Worm (Caenorhabditis elegans) whole organism, late embryonic: ENCODE data around the gene tag-297.
A peak's percentile ranks its signal among the peaks of the same experiment; 100 is the strongest.

ENCODE experiments used
- C38D4.7 ChIP-seq: fragments of 200-800 bp; sonication (Bioruptor generic); optimal IDR thresholded peaks from 2 replicates; lab custom pipeline; 2018; ENCODE audit warnings: mild to moderate bottlenecking, missing genetic modification characterization, moderate library complexity, missing compliant biosample characterization
- F13H6.1 ChIP-seq: sonication (generic microtip); optimal IDR thresholded peaks from 2 replicates; lab custom pipeline; 2016; ENCODE audit warnings: missing genetic modification characterization, missing compliant biosample characterization
- K02D7.2 ChIP-seq: sonication (generic microtip); optimal IDR thresholded peaks from 2 replicates; lab custom pipeline; 2017; ENCODE audit warnings: mild to moderate bottlenecking, missing genetic modification characterization, missing compliant biosample characterization
- K09A11.1 ChIP-seq: sonication (generic microtip); optimal IDR thresholded peaks from 2 replicates; lab custom pipeline; 2017; ENCODE audit warnings: antibody characterized with exemption, mild to moderate bottlenecking, missing genetic modification characterization, missing compliant biosample characterization; ENCODE audit not compliant: insufficient read depth
- T23F11.4 ChIP-seq: fragments of 200-800 bp; sonication (Bioruptor generic); optimal IDR thresholded peaks from 2 replicates; lab custom pipeline; 2018; ENCODE audit warnings: mild to moderate bottlenecking, missing genetic modification characterization, missing compliant biosample characterization
- ama-1 ChIP-seq: fragments of 150-350 bp; optimal IDR thresholded peaks from 2 replicates; lab custom pipeline; 2014
- ceh-18 ChIP-seq: sonication (generic microtip); optimal IDR thresholded peaks from 2 replicates; lab custom pipeline; 2016; ENCODE audit warnings: missing genetic modification characterization, missing compliant biosample characterization
- ceh-19 ChIP-seq: fragments of 200-800 bp; sonication (Bioruptor generic); optimal IDR thresholded peaks from 2 replicates; lab custom pipeline; 2018; ENCODE audit warnings: mild to moderate bottlenecking, missing genetic modification characterization, missing compliant biosample characterization
- ceh-2 ChIP-seq: sonication (generic microtip); optimal IDR thresholded peaks from 2 replicates; lab custom pipeline; 2016; ENCODE audit warnings: missing genotype, missing genetic modification characterization, missing compliant biosample characterization
- ceh-22 ChIP-seq: sonication (generic microtip); optimal IDR thresholded peaks from 2 replicates; lab custom pipeline; 2017; ENCODE audit warnings: missing biosample characterization, missing genetic modification characterization
- ceh-24 ChIP-seq: sonication (generic microtip); optimal IDR thresholded peaks from 2 replicates; lab custom pipeline; 2016; ENCODE audit warnings: mild to moderate bottlenecking, missing genetic modification characterization, missing compliant biosample characterization
- ceh-30 ChIP-seq: fragments of 150-350 bp; optimal IDR thresholded peaks from 2 replicates; lab custom pipeline; 2014; ENCODE audit warnings: missing biosample characterization, missing genetic modification characterization
- ceh-31 ChIP-seq: sonication (generic microtip); optimal IDR thresholded peaks from 2 replicates; lab custom pipeline; 2016; ENCODE audit warnings: missing genetic modification characterization, missing compliant biosample characterization
- ceh-34 ChIP-seq: sonication (generic microtip); optimal IDR thresholded peaks from 2 replicates; lab custom pipeline; 2016; ENCODE audit warnings: mild to moderate bottlenecking, missing genetic modification characterization, missing compliant biosample characterization
- ceh-6 ChIP-seq: fragments of 200-800 bp; sonication (Bioruptor generic); optimal IDR thresholded peaks from 2 replicates; lab custom pipeline; 2018; ENCODE audit warnings: mild to moderate bottlenecking, missing genetic modification characterization, missing compliant biosample characterization
- che-1 ChIP-seq: sonication (generic microtip); optimal IDR thresholded peaks from 2 replicates; lab custom pipeline; 2016; ENCODE audit warnings: mild to moderate bottlenecking, missing genetic modification characterization, missing compliant biosample characterization
- elt-2 ChIP-seq: sonication (generic microtip); optimal IDR thresholded peaks from 2 replicates; lab custom pipeline; 2016; ENCODE audit warnings: missing genetic modification reagents, missing genetic modification characterization, missing compliant biosample characterization
- elt-4 ChIP-seq: sonication (generic microtip); optimal IDR thresholded peaks from 2 replicates; lab custom pipeline; 2016; ENCODE audit warnings: missing genetic modification characterization, missing compliant biosample characterization
- ets-4 ChIP-seq: sonication (generic microtip); optimal IDR thresholded peaks from 2 replicates; lab custom pipeline; 2016; ENCODE audit warnings: missing genetic modification characterization, missing compliant biosample characterization
- fkh-10 ChIP-seq: fragments of 150-350 bp; optimal IDR thresholded peaks from 2 replicates; lab custom pipeline; 2014; ENCODE audit warnings: missing biosample characterization, missing genetic modification reagents, missing genetic modification characterization
- hlh-13 ChIP-seq: fragments of 200-800 bp; sonication (Bioruptor generic); optimal IDR thresholded peaks from 2 replicates; lab custom pipeline; 2018; ENCODE audit warnings: mild to moderate bottlenecking, missing genetic modification characterization, missing compliant biosample characterization
- hlh-15 ChIP-seq: sonication (generic microtip); optimal IDR thresholded peaks from 2 replicates; lab custom pipeline; 2016; ENCODE audit warnings: missing genetic modification characterization, missing compliant biosample characterization
- hlh-6 ChIP-seq: sonication (generic microtip); optimal IDR thresholded peaks from 2 replicates; lab custom pipeline; 2016; ENCODE audit warnings: missing genotype, missing genetic modification characterization, missing compliant biosample characterization
- nfya-1 ChIP-seq: sonication (generic microtip); optimal IDR thresholded peaks from 2 replicates; lab custom pipeline; 2017; ENCODE audit warnings: missing genetic modification characterization, mild to moderate bottlenecking, missing compliant biosample characterization, antibody characterized with exemption, moderate library complexity
- nhr-11 ChIP-seq: fragments of 150-350 bp; optimal IDR thresholded peaks from 2 replicates; lab custom pipeline; 2014; ENCODE audit warnings: missing biosample characterization, missing genetic modification characterization
- nhr-232 ChIP-seq: sonication (generic microtip); optimal IDR thresholded peaks from 2 replicates; lab custom pipeline; 2016; ENCODE audit warnings: missing genetic modification characterization, missing compliant biosample characterization
- odd-2 ChIP-seq: sonication (generic microtip); optimal IDR thresholded peaks from 2 replicates; lab custom pipeline; 2017; ENCODE audit warnings: antibody characterized with exemption, mild to moderate bottlenecking, missing genetic modification characterization, missing compliant biosample characterization
- pax-1 ChIP-seq: fragments of 150-350 bp; optimal IDR thresholded peaks from 2 replicates; lab custom pipeline; 2014; ENCODE audit warnings: missing biosample characterization, missing genetic modification characterization
- pha-2 ChIP-seq: sonication (generic microtip); optimal IDR thresholded peaks from 2 replicates; lab custom pipeline; 2017; ENCODE audit warnings: mild to moderate bottlenecking, missing genetic modification characterization, missing compliant biosample characterization
- pha-4 ChIP-seq: fragments of 150-350 bp; optimal IDR thresholded peaks from 2 replicates; lab custom pipeline; 2018; ENCODE audit warnings: missing biosample characterization, missing genetic modification reagents, missing genetic modification characterization
- pqm-1 ChIP-seq: sonication (generic microtip); optimal IDR thresholded peaks from 2 replicates; lab custom pipeline; 2016; ENCODE audit warnings: missing genetic modification characterization, missing compliant biosample characterization
- pros-1 ChIP-seq: fragments of 150-350 bp; optimal IDR thresholded peaks from 2 replicates; lab custom pipeline; 2014; ENCODE audit warnings: missing biosample characterization, missing genetic modification reagents, missing genetic modification characterization
- sdc-2 ChIP-seq: sonication (generic microtip); optimal IDR thresholded peaks from 2 replicates; lab custom pipeline; 2016; ENCODE audit warnings: missing genotype, missing genetic modification characterization, missing compliant biosample characterization
- tbx-7 ChIP-seq: sonication (generic microtip); optimal IDR thresholded peaks from 2 replicates; lab custom pipeline; 2016; ENCODE audit warnings: missing genotype, missing genetic modification characterization, missing compliant biosample characterization
- ttx-3 ChIP-seq: sonication (generic microtip); optimal IDR thresholded peaks from 2 replicates; lab custom pipeline; 2016; ENCODE audit warnings: missing genetic modification reagents, missing genetic modification characterization, missing compliant biosample characterization
- unc-42 ChIP-seq: sonication (generic microtip); optimal IDR thresholded peaks from 2 replicates; lab custom pipeline; 2016; ENCODE audit warnings: missing genotype, missing genetic modification characterization, missing compliant biosample characterization
- unc-86 ChIP-seq: sonication (generic microtip); optimal IDR thresholded peaks from 2 replicates; lab custom pipeline; 2016; ENCODE audit warnings: missing genetic modification characterization, missing compliant biosample characterization
- zip-5 ChIP-seq: sonication (generic microtip); optimal IDR thresholded peaks from 2 replicates; lab custom pipeline; 2016; ENCODE audit warnings: missing genetic modification characterization, missing compliant biosample characterization
- ztf-16 ChIP-seq: sonication (generic microtip); optimal IDR thresholded peaks from 2 replicates; lab custom pipeline; 2017; ENCODE audit warnings: missing genetic modification characterization, missing compliant biosample characterization

Gene tag-297

DNA sequence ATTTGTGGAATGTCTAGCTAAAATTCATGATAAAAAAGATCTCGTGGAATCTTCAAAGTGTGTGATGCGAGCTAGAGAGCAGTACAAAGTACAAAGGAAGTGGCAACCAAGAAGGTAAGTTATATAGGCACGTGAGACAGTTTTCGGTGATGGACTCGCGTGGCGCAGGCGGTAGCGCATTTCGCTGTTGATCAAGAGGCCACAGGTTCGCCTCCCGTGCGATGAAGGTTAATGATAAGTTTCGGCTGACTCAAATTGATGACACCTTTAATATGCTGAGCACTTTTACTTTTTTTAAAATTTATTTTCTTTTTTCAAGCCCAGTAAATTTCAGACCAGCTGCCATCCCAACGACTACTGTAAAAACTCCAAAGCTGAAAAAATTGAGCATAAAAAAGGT is 10.5 kb upstream of the tag-297 start:
- TF ChIP-seq che-1 (tag; lab: Kevin White, UChicago) (no peak), ama-1 (lab: Kevin White, UChicago) (no peak), nfya-1 (tag; lab: Kevin White, UChicago) (no peak), ceh-31 (tag; lab: Kevin White, UChicago) (no peak), pha-4 (tag; lab: Kevin White, UChicago) (no peak), ceh-18 (tag; lab: Kevin White, UChicago) (no peak), ceh-30 (tag; lab: Kevin White, UChicago) (no peak), hlh-15 (tag; lab: Kevin White, UChicago) (no peak)

ce11 chrII:14618158-14618557 is 9.3 kb upstream of the tag-297 start:
- TF ChIP-seq nhr-232 (tag; lab: Kevin White, UChicago) = no peak
- TF ChIP-seq pha-4 (tag; lab: Kevin White, UChicago) = no peak
- no peak for TF ChIP-seq pax-1
- TF ChIP-seq ceh-19 = no peak
- no peak for TF ChIP-seq tbx-7 (tag; lab: Kevin White, UChicago)
- TF ChIP-seq ceh-2 (tag; lab: Kevin White, UChicago) = no peak
- no peak for TF ChIP-seq F13H6.1 (tag; lab: Kevin White, UChicago)
- no peak for TF ChIP-seq ceh-34 (tag; lab: Kevin White, UChicago)
- TF ChIP-seq nfya-1 (tag; lab: Kevin White, UChicago) = no peak
- no peak for TF ChIP-seq che-1 (tag; lab: Kevin White, UChicago)
- TF ChIP-seq elt-2 (tag; lab: Kevin White, UChicago) = no peak
- no peak for TF ChIP-seq pros-1 (tag; lab: Kevin White, UChicago)
- TF ChIP-seq elt-4 (tag; lab: Kevin White, UChicago) = no peak
- TF ChIP-seq ttx-3 = no peak
- no peak for TF ChIP-seq pha-2 (tag; lab: Kevin White, UChicago)
- TF ChIP-seq ceh-24 (tag; lab: Kevin White, UChicago) = no peak
- TF ChIP-seq hlh-15 (tag; lab: Kevin White, UChicago) = no peak
- TF ChIP-seq ceh-22 (tag; lab: Kevin White, UChicago) = no peak
- TF ChIP-seq ztf-16 = no peak
- no peak for TF ChIP-seq K02D7.2

ce11 chrII:14618764-14619163 is 8.7 kb upstream of the tag-297 start:
- TF ChIP-seq unc-86 = no peak
- no peak for TF ChIP-seq pha-2 (tag; lab: Kevin White, UChicago)
- TF ChIP-seq ceh-6 = no peak
- TF ChIP-seq pha-4 (tag; lab: Kevin White, UChicago) = no peak
- TF ChIP-seq ceh-30 (tag; lab: Kevin White, UChicago) = no peak
- TF ChIP-seq nhr-11 = no peak

DNA sequence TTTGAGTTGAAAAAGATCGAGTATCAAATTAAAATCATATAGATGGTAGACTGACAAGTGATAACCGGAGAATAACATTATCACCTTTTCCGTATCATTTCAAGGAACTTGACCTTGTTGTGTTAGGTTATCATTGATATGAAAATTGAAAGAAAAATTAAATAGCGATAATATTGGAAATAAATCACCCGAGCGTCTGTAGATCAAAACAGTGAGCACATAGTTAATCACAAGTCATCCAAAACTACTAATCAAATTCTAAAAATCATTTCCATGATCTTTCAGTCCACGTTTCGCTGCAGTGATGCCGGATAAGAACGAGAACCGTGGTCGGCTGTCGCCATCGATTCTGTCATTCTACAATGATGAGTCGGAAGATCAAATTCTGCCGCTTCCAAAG is 7.6 kb upstream of the tag-297 start:
- TF ChIP-seq che-1 (tag; lab: Kevin White, UChicago) = no peak
- TF ChIP-seq elt-2 (tag; lab: Kevin White, UChicago) = peak; percentile 33

ce11 chrII:14620730-14621129 is 6.7 kb upstream of the tag-297 start:
- no peak for TF ChIP-seq zip-5 (tag; lab: Kevin White, UChicago)
- no peak for TF ChIP-seq ttx-3
- no peak for TF ChIP-seq hlh-13 (GFP tag; lab: Kevin White, UChicago)
- TF ChIP-seq nfya-1 (tag; lab: Kevin White, UChicago) = no peak
- TF ChIP-seq, all 69 proteins: peak for 0

- TF ChIP-seq C38D4.7 (GFP tag; lab: Kevin White, UChicago) = no peak
- TF ChIP-seq pros-1 (tag; lab: Kevin White, UChicago) = no peak
- no peak for TF ChIP-seq pqm-1 (tag; lab: Kevin White, UChicago)
- TF ChIP-seq unc-86 = no peak
- TF ChIP-seq pha-2 (tag; lab: Kevin White, UChicago) = no peak
- TF ChIP-seq T23F11.4 (GFP tag; lab: Kevin White, UChicago) = no peak
- no peak for TF ChIP-seq K09A11.1 (tag; lab: Kevin White, UChicago)
- TF ChIP-seq unc-42 (tag; lab: Kevin White, UChicago) = no peak
- no peak for TF ChIP-seq pax-1
- no peak for TF ChIP-seq fkh-10 (GFP tag; lab: Kevin White, UChicago)
- TF ChIP-seq odd-2 (tag; lab: Kevin White, UChicago) = no peak
- no peak for TF ChIP-seq sdc-2
- TF ChIP-seq hlh-15 (tag; lab: Kevin White, UChicago) = no peak
- no peak for TF ChIP-seq hlh-6 (tag; lab: Kevin White, UChicago)
- no peak for TF ChIP-seq ets-4
- no peak for TF ChIP-seq elt-2 (tag; lab: Kevin White, UChicago)
Measured at ce11 chrII:14622758-14623157, 4.7 kb upstream of the tag-297 start, which contains the start of gene mltn-10. mltn-10 (plus strand) TSS chrII:14623058.
